Worm (Caenorhabditis elegans): ENCODE results near the gene K04C2.3.

The K04C2.3 gene

ce11 chrIII:6912381-6912780 lies 39.5 kb downstream of the K04C2.3 start, which contains the start of gene pdf-1:
Gene pdf-1 (minus strand): TSS chrIII:6912481.
- TF ChIP-seq aly-2 (tag; optimal IDR thresholded peaks at IDR 0.05) (no peak), sma-3 (GFP tag; optimal IDR thresholded peaks at IDR 0.05) (no peak), nhr-11 (tag; optimal IDR thresholded peaks at IDR 0.05) (no peak), nhr-23 (tag; optimal IDR thresholded peaks at IDR 0.05) (no peak), nhr-237 (tag; optimal IDR thresholded peaks at IDR 0.05) (no peak), dmd-4 (tag; optimal IDR thresholded peaks at IDR 0.05) (no peak), peb-1 (tag; optimal IDR thresholded peaks at IDR 0.05) (no peak), lin-39 (tag; optimal IDR thresholded peaks at IDR 0.05) (no peak), zag-1 (tag; optimal IDR thresholded peaks at IDR 0.05) (no peak), Y55F3AM.14 (GFP tag; optimal IDR thresholded peaks at IDR 0.05) (no peak), ztf-1 (GFP tag; conservative IDR thresholded peaks at IDR 0.05) (no peak), mdl-1 (tag; optimal IDR thresholded peaks at IDR 0.05) (no peak), skn-1 (tag; optimal IDR thresholded peaks at IDR 0.05) (no peak)

ce11 chrIII:6914840-6915239 lies 42.0 kb downstream of the K04C2.3 start:
- TF ChIP-seq lsy-2 (tag; optimal IDR thresholded peaks at IDR 0.05), result peak in 1 of 2 experiments; percentile 2
- TF ChIP-seq elt-1 (tag; optimal IDR thresholded peaks at IDR 0.05), result no peak
- no peak for TF ChIP-seq nhr-6 (tag; optimal IDR thresholded peaks at IDR 0.05)
- TF ChIP-seq snpc-4 (tag; optimal IDR thresholded peaks at IDR 0.05), result no peak
- TF ChIP-seq nhr-21 (tag; optimal IDR thresholded peaks at IDR 0.05), result no peak

Measured in whole organism, L2 larva.